Worm (Caenorhabditis elegans) whole organism, mixed stage, embryonic: Measurements from ENCODE around the gene gst-22.

Source experiments
- mab-5 ChIP-seq: fragments of 150-350 bp; optimal IDR thresholded peaks from 2 replicates; lab custom pipeline; 2014; ENCODE audit warnings: missing biosample characterization, missing genetic modification characterization
- nhr-237 ChIP-seq: fragments of 150-350 bp; optimal IDR thresholded peaks from 2 replicates; lab custom pipeline; 2014; ENCODE audit warnings: missing biosample characterization, missing genetic modification characterization
- nhr-28 ChIP-seq: fragments of 150-350 bp; optimal IDR thresholded peaks from 2 replicates; lab custom pipeline; 2014; ENCODE audit warnings: missing biosample characterization, missing genetic modification characterization
- snpc-4 ChIP-seq: fragments of 150-350 bp; optimal IDR thresholded peaks from 2 replicates; lab custom pipeline; 2014; ENCODE audit warnings: missing biosample characterization, missing genetic modification characterization
- unc-39 ChIP-seq: fragments of 150-350 bp; optimal IDR thresholded peaks from 2 replicates; lab custom pipeline; 2014; ENCODE audit warnings: missing biosample characterization, missing genetic modification characterization

DNA sequence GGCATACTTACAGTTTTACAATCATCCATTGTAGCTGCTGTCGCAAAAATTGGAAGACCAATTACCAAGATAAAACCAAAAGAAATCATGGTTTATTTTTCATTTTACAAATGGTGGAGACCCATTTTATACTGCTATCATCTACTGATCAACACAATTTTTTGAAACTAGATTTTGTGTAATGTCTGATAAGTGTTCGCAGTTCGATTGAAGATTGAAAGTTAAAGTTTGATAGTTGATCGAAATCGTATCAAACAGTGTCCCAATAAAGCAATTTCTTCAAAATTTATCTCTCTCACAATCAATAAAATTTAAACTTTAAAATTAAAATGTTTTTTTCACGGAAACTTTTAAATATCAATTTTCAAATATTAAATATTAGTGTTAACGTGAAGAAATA, 39.0 kb upstream of the gst-22 start, which contains the start of gene T13F3.6:
- no peak for TF ChIP-seq nhr-237 (tag; lab: Kevin White, UChicago)
- no peak for TF ChIP-seq unc-39 (tag; lab: Kevin White, UChicago)
- TF ChIP-seq snpc-4: no peak
- TF ChIP-seq mab-5: no peak
- TF ChIP-seq nhr-28 (tag; lab: Kevin White, UChicago): no peak
